Fruit fly (Drosophila melanogaster): Measurements from ENCODE around the gene Pgk.

DNA sequence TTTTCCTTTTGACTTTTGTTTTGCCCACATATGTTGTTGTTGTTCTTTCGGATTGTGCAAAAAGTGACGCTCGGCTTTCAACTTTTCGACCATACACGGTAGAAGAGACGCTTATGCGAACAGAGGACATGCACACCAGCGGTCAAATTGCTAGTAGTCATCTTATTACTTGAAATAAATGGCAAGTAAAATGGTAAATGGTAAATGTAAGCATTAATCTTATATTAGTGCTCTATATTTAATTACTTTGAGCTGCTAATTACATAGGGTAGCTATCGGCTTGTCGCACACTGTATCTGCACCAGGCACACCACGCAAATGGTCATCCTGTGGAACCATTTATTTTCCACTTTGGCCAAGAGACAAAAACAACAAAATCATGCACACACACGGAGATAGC is 31.6 kb downstream of the Pgk start:
- TF ChIP-seq CTCF (optimal IDR thresholded peaks at IDR 0.05) (no peak), CG8478 (optimal IDR thresholded peaks at IDR 0.05) (no peak)
